Fruit fly (Drosophila melanogaster) whole organism, embryonic: ENCODE results near the gene tbrd-1.
A peak's percentile ranks its signal among the peaks of the same experiment; 100 is the strongest.

ENCODE experiments used
- Antp ChIP-seq: fragments of 200-800 bp; sonication (Bioruptor generic); optimal IDR thresholded peaks from 3 replicates; lab custom pipeline; 2016; ENCODE audit warnings: missing biosample characterization, missing genetic modification characterization
- BEAF-32 ChIP-seq: fragments of 200-800 bp; sonication (Bioruptor generic); optimal IDR thresholded peaks from 3 replicates; lab custom pipeline; 2017; ENCODE audit warnings: missing biosample characterization, missing genetic modification characterization, mild to moderate bottlenecking, moderate library complexity, missing genetic modification reagents
- Bgb ChIP-seq: fragments of 200-800 bp; sonication (Bioruptor generic); IDR thresholded peaks from 2 replicates; pipeline ENCODE4 v1.3.6; 2022; ENCODE audit warnings: missing biosample characterization, missing genetic modification characterization; ENCODE audit not compliant: partially characterized antibody
- Blimp-1 ChIP-seq: fragments of 200-800 bp; sonication (Bioruptor generic); optimal IDR thresholded peaks from 3 replicates; lab custom pipeline; 2018; ENCODE audit warnings: missing biosample characterization, missing genetic modification characterization, mild to moderate bottlenecking, moderate library complexity, missing genetic modification reagents
- BtbVII ChIP-seq: fragments of 200-800 bp; sonication (Bioruptor generic); optimal IDR thresholded peaks from 3 replicates; lab custom pipeline; 2017; ENCODE audit warnings: missing biosample characterization, mild to moderate bottlenecking, missing genetic modification characterization
- CG10431 ChIP-seq: fragments of 200-800 bp; sonication (Bioruptor generic); optimal IDR thresholded peaks from 3 replicates; lab custom pipeline; 2018; ENCODE audit warnings: missing biosample characterization, mild to moderate bottlenecking, missing genetic modification characterization
- CG10462 ChIP-seq: fragments of 200-800 bp; sonication (Bioruptor generic); optimal IDR thresholded peaks from 2 replicates; lab custom pipeline; 2016; ENCODE audit warnings: missing biosample characterization, missing genetic modification characterization
- CG11247 ChIP-seq: fragments of 200-800 bp; sonication (Bioruptor generic); IDR thresholded peaks from 2 replicates; pipeline ENCODE4 v1.3.6; 2022; ENCODE audit warnings: missing biosample characterization, missing genetic modification characterization
- CG15601 ChIP-seq: fragments of 200-800 bp; sonication (Bioruptor generic); optimal IDR thresholded peaks from 3 replicates; lab custom pipeline; 2019; ENCODE audit warnings: missing biosample characterization, mild to moderate bottlenecking, missing genetic modification characterization, moderate library complexity
- CG1647 ChIP-seq: fragments of 200-800 bp; sonication (Bioruptor generic); optimal IDR thresholded peaks from 3 replicates; lab custom pipeline; 2016; ENCODE audit warnings: missing biosample characterization, missing genetic modification characterization
- CG16813 ChIP-seq: fragments of 200-800 bp; sonication (Bioruptor generic); IDR thresholded peaks from 3 replicates; pipeline ENCODE4 v1.3.6; 2022; ENCODE audit warnings: missing biosample characterization, missing genetic modification characterization; ENCODE audit not compliant: partially characterized antibody
- CG17361 ChIP-seq: fragments of 200-800 bp; sonication (Bioruptor generic); IDR thresholded peaks from 3 replicates; pipeline ENCODE4 v1.3.6; 2022; ENCODE audit warnings: missing biosample characterization, missing genetic modification characterization
- CG18476 ChIP-seq: fragments of 200-800 bp; sonication (Bioruptor generic); optimal IDR thresholded peaks from 2 replicates; lab custom pipeline; 2016; ENCODE audit warnings: missing biosample characterization, mild to moderate bottlenecking, missing genetic modification characterization
- CG3281 ChIP-seq: fragments of 200-800 bp; sonication (Bioruptor generic); optimal IDR thresholded peaks from 3 replicates; lab custom pipeline; 2017; ENCODE audit warnings: missing biosample characterization, mild to moderate bottlenecking, missing genetic modification characterization
- CG3726 ChIP-seq: fragments of 200-800 bp; sonication (Bioruptor generic); IDR thresholded peaks from 3 replicates; pipeline ENCODE4, ENCODE4 v1.3.6; 2022; ENCODE audit warnings: missing biosample characterization, missing genetic modification characterization
- CG7786 ChIP-seq: fragments of 200-800 bp; sonication (Bioruptor generic); optimal IDR thresholded peaks from 2 replicates; lab custom pipeline; 2016; ENCODE audit warnings: missing biosample characterization, missing genetic modification characterization
- CG7987 ChIP-seq: fragments of 200-800 bp; sonication (Bioruptor generic); optimal IDR thresholded peaks from 2 replicates; lab custom pipeline; 2018; ENCODE audit warnings: missing biosample characterization, mild to moderate bottlenecking, missing genetic modification characterization, moderate library complexity
- CG8089 ChIP-seq: fragments of 200-800 bp; sonication (Bioruptor generic); optimal IDR thresholded peaks from 3 replicates; lab custom pipeline; 2016; ENCODE audit warnings: missing biosample characterization, missing genetic modification characterization
- CHES-1-like ChIP-seq: fragments of 200-800 bp; sonication (Bioruptor generic); optimal IDR thresholded peaks from 2 replicates; lab custom pipeline; 2016; ENCODE audit warnings: missing biosample characterization, missing genetic modification characterization
- Deaf1 ChIP-seq: fragments of 200-800 bp; optimal IDR thresholded peaks from 3 replicates; lab custom pipeline; 2019; ENCODE audit warnings: missing biosample characterization, mild to moderate bottlenecking, missing genetic modification characterization, moderate library complexity
- Dip3 ChIP-seq: fragments of 200-800 bp; sonication (Bioruptor generic); optimal IDR thresholded peaks from 3 replicates; lab custom pipeline; 2016; ENCODE audit warnings: missing biosample characterization, missing genetic modification characterization
- E2f1 ChIP-seq: fragments of 200-800 bp; sonication (Bioruptor generic); IDR thresholded peaks from 2 replicates; pipeline ENCODE4 v1.3.6; 2022; ENCODE audit warnings: missing biosample characterization, missing genetic modification characterization
- Gsc ChIP-seq: fragments of 200-800 bp; sonication (Bioruptor generic); IDR thresholded peaks from 2 replicates; pipeline ENCODE4 v1.3.6; 2022; ENCODE audit warnings: missing biosample characterization, missing genetic modification characterization
- HHEX ChIP-seq: fragments of 200-800 bp; sonication (Bioruptor generic); optimal IDR thresholded peaks from 3 replicates; lab custom pipeline; 2017; ENCODE audit warnings: missing biosample characterization, mild to moderate bottlenecking, missing genetic modification characterization, missing genetic modification reagents
- Hmx ChIP-seq: fragments of 200-800 bp; sonication (Bioruptor generic); optimal IDR thresholded peaks from 2 replicates; lab custom pipeline; 2016; ENCODE audit warnings: missing biosample characterization, missing genetic modification characterization
- Neu2 ChIP-seq: fragments of 200-800 bp; sonication (Bioruptor generic); optimal IDR thresholded peaks from 3 replicates; lab custom pipeline; 2016; ENCODE audit warnings: missing biosample characterization, missing genetic modification characterization, borderline replicate concordance
- TFAM ChIP-seq: fragments of 200-800 bp; sonication (Bioruptor generic); optimal IDR thresholded peaks from 2 replicates; lab custom pipeline; 2017; ENCODE audit warnings: missing biosample characterization, missing genetic modification characterization, inconsistent platforms
- Xrp1 ChIP-seq: fragments of 200-800 bp; sonication (Bioruptor generic); IDR thresholded peaks from 2 replicates; pipeline ENCODE4 v1.3.6; 2022; ENCODE audit warnings: missing biosample characterization, missing genetic modification characterization
- abd-A ChIP-seq: fragments of 200-800 bp; sonication (Bioruptor generic); optimal IDR thresholded peaks from 3 replicates; lab custom pipeline; 2019; ENCODE audit warnings: missing biosample characterization, mild to moderate bottlenecking, missing genetic modification characterization, moderate library complexity
- bsh ChIP-seq, 2 experiments: fragments of 200-800 bp; sonication (Bioruptor generic); optimal IDR thresholded peaks; 2 replicates each; lab custom pipeline; 2017 to 2018; ENCODE audit warnings: mild to moderate bottlenecking in 2 of 2, missing biosample characterization in 2 of 2, missing genetic modification characterization in 2 of 2, moderate library complexity in 1 of 2
- cad ChIP-seq: fragments of >200 bp; optimal IDR thresholded peaks from 2 replicates; lab custom pipeline; 2017; ENCODE audit warnings: missing biosample characterization, missing genetic modification characterization
- da ChIP-seq: fragments of 200-800 bp; sonication (Bioruptor generic); optimal IDR thresholded peaks from 2 replicates; lab custom pipeline; 2016; ENCODE audit warnings: missing biosample characterization, missing genetic modification characterization
- danr ChIP-seq: fragments of 200-800 bp; sonication (Bioruptor generic); IDR thresholded peaks from 2 replicates; pipeline ENCODE4 v1.3.6; 2022; ENCODE audit warnings: missing biosample characterization, missing genetic modification characterization
- gem ChIP-seq: fragments of 200-800 bp; sonication (Bioruptor generic); optimal IDR thresholded peaks from 2 replicates; lab custom pipeline; 2019; ENCODE audit warnings: missing biosample characterization, mild to moderate bottlenecking, missing genetic modification characterization, moderate library complexity
- grn ChIP-seq: fragments of 200-800 bp; sonication (Bioruptor generic); optimal IDR thresholded peaks from 3 replicates; lab custom pipeline; 2017; ENCODE audit warnings: missing biosample characterization, missing genetic modification characterization
- jigr1 ChIP-seq: fragments of 200-800 bp; sonication (Bioruptor generic); IDR thresholded peaks from 3 replicates; pipeline ENCODE4 v1.3.6; 2022; ENCODE audit warnings: missing biosample characterization, missing genetic modification characterization
- mam ChIP-seq: fragments of 200-800 bp; sonication (Bioruptor generic); optimal IDR thresholded peaks from 3 replicates; lab custom pipeline; 2016; ENCODE audit warnings: missing biosample characterization, missing genetic modification characterization
- oc ChIP-seq: fragments of 200-800 bp; sonication (Bioruptor generic); optimal IDR thresholded peaks from 2 replicates; lab custom pipeline; 2018; ENCODE audit warnings: missing biosample characterization, mild to moderate bottlenecking, missing genetic modification characterization, moderate library complexity
- odd ChIP-seq: fragments of 200-800 bp; sonication (Bioruptor generic); optimal IDR thresholded peaks from 2 replicates; lab custom pipeline; 2017; ENCODE audit warnings: missing biosample characterization, mild to moderate bottlenecking, missing genetic modification characterization
- p53 ChIP-seq: fragments of 200-800 bp; sonication (Bioruptor generic); optimal IDR thresholded peaks from 2 replicates; lab custom pipeline; 2016; ENCODE audit warnings: missing biosample characterization, missing genetic modification characterization
- prd ChIP-seq, 3 experiments: fragments of >200 bp in 2 of 3; fragments of 200-800 bp in 1 of 3; sonication (Bioruptor generic) in 1 of 3; optimal IDR thresholded peaks in 2 of 3; IDR thresholded peaks in 1 of 3; 2 replicates in 2 of 3; 3 replicates in 1 of 3; pipeline versions ENCODE4 v1.3.6 to Lab custom; 2017 to 2022; ENCODE audit warnings: missing biosample characterization in 1 of 3, missing genetic modification characterization in 1 of 3
- row ChIP-seq: fragments of 200-800 bp; sonication (Bioruptor generic); IDR thresholded peaks from 3 replicates; pipeline ENCODE4 v1.3.6; 2022; ENCODE audit warnings: missing biosample characterization, missing genetic modification characterization
- run ChIP-seq: fragments of 200-800 bp; sonication (Bioruptor generic); optimal IDR thresholded peaks from 3 replicates; lab custom pipeline; 2018; ENCODE audit warnings: missing biosample characterization, mild to moderate bottlenecking, missing genetic modification characterization
- sim ChIP-seq: fragments of 200-800 bp; sonication (Bioruptor generic); IDR thresholded peaks from 2 replicates; pipeline ENCODE4 v1.3.6; 2022; ENCODE audit warnings: missing biosample characterization, missing genetic modification characterization
- sob ChIP-seq: fragments of 200-800 bp; sonication (Bioruptor generic); IDR thresholded peaks from 2 replicates; pipeline ENCODE4 v1.3.6; 2022; ENCODE audit warnings: missing biosample characterization, missing genetic modification characterization
- sug ChIP-seq: fragments of 200-800 bp; optimal IDR thresholded peaks from 2 replicates; lab custom pipeline; 2019; ENCODE audit warnings: missing biosample characterization, mild to moderate bottlenecking, missing genetic modification characterization, moderate library complexity
- wdn ChIP-seq: fragments of 200-800 bp; sonication (Bioruptor generic); IDR thresholded peaks from 2 replicates; pipeline ENCODE4 v1.3.6; 2022; ENCODE audit warnings: missing biosample characterization, missing genetic modification characterization

Gene tbrd-1

DNA sequence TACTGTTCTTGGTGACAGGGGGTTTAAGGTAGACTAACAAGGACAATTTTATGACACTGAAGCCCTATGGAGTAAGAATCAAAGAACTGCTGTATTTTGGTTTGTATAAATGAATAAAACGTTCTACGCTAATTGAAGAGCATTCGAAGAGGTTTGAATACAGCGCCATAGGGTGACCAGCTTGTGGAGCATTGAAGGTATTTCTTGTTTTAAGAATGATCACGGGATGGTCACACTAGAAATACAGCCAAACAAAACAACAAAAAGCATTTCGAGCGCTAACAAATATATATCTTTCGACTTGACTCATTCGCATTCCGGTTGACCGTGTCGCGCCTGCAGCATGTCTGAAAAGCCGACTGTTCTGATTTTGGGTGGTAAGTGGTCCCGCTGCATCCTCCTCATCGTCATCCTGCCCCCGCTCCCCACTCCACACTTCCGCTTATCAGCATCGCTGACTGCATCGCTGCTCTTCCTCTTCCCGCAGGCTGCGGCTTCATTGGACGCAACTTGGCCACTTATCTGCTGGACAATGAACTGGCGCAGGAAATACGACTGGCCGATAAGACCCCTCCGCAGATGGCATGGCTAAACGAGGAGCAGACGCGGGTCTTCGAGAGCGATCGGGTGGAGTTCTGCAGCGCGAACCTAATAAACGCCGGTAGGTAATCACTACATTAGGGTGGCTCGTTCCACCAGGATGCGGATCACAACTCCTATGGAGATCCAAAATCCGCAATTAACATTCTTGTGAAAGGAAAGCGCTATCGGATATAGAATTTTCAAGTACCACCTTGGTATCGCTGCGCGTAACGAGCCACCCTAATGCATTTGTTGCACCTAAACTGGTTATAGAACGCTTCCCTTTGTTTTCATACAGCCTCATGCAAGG is 40.6 kb upstream of the tbrd-1 start, which contains the start of gene CG5854 (continued):
- TF ChIP-seq BEAF-32 (GFP tag; lab: Kevin White, UChicago) (peak; percentile 52), CG7987 (GFP tag; lab: Kevin White, UChicago) (peak; percentile 59), wdn (GFP tag; lab: Robert Waterston, UW) (peak; percentile 33; the same call in 1 of the 2 replicates), CG10431 (no peak), CG15601 (tag; lab: Kevin White, UChicago) (peak; percentile 64), sob (peak; percentile 67), run (peak; percentile 38), HHEX (GFP tag; lab: Kevin White, UChicago) (peak; percentile 79), Hmx (GFP tag; lab: Kevin White, UChicago) (no peak), row (GFP tag; lab: Robert Waterston, UW) (peak; percentile 50; the same call in 2 of the 3 replicates), CG17361 (GFP tag; lab: Robert Waterston, UW) (peak; percentile 73), Bgb (no peak), jigr1 (no peak), odd (GFP tag; lab: Kevin White, UChicago) (peak; percentile 64), Dip3 (GFP tag; lab: Kevin White, UChicago) (peak; percentile 32), CG18476 (GFP tag; lab: Kevin White, UChicago) (peak; percentile 52), mam (peak; percentile 59), Xrp1 (GFP tag; lab: Robert Waterston, UW) (peak; percentile 84), BtbVII (GFP tag; lab: Kevin White, UChicago) (peak; percentile 76), sug (tag; lab: Kevin White, UChicago) (peak; percentile 29), CG10462 (GFP tag; lab: Kevin White, UChicago) (peak; percentile 65), CG3726 (GFP tag; lab: Robert Waterston, UW) (peak; percentile 70; the same call in 1 of the 3 replicates), E2f1 (GFP tag; lab: Robert Waterston, UW) (peak; percentile 53; the same call in 1 of the 2 replicates), Deaf1 (tag; lab: Kevin White, UChicago) (peak; percentile 18), p53 (GFP tag; lab: Kevin White, UChicago) (peak; percentile 6), CG8089 (GFP tag; lab: Kevin White, UChicago) (peak; percentile 77), bsh (GFP tag; optimal IDR thresholded peaks at IDR 0.05; lab: Kevin White, UChicago) (peak; percentile 90 to 98), cad (GFP tag; lab: Kevin White, UChicago) (no peak), danr (peak; percentile 35; the same call in 1 of the 2 replicates), Neu2 (GFP tag; lab: Kevin White, UChicago) (no peak), oc (tag; lab: Kevin White, UChicago) (peak; percentile 71), CHES-1-like (GFP tag; lab: Kevin White, UChicago) (peak; percentile 64), gem (peak; percentile 79), Antp (GFP tag; lab: Kevin White, UChicago) (peak; percentile 74), grn (GFP tag; lab: Kevin White, UChicago) (peak; percentile 52), sim (GFP tag; lab: Robert Waterston, UW) (peak; percentile 55; the same call in 1 of the 2 replicates), CG11247 (GFP tag; lab: Robert Waterston, UW) (peak; percentile 56; the same call in 1 of the 2 replicates), CG3281 (peak; percentile 79), abd-A (tag; lab: Kevin White, UChicago) (no peak), CG7786 (GFP tag; lab: Kevin White, UChicago) (peak; percentile 71), prd (optimal IDR thresholded peaks at IDR 0.05; lab: Kevin White, UChicago) (no peak), prd (GFP tag; IDR thresholded peaks at IDR 0.05; lab: Robert Waterston, UW) (peak; percentile 74), TFAM (no peak), Gsc (GFP tag; lab: Robert Waterston, UW) (no peak), da (GFP tag; lab: Kevin White, UChicago) (peak; percentile 42), CG16813 (GFP tag; lab: Robert Waterston, UW) (peak; percentile 38; the same call in 1 of the 3 replicates), Blimp-1 (GFP tag; lab: Kevin White, UChicago) (peak; percentile 75), CG1647 (GFP tag; lab: Kevin White, UChicago) (peak; percentile 59)
